Fruit fly (Drosophila melanogaster) whole organism, prepupa: ENCODE measurements around the gene CG7872.

Experiments
- CG10631 ChIP-seq: fragments of 200-800 bp; sonication (Bioruptor generic); optimal IDR thresholded peaks from 2 replicates; lab custom pipeline; 2016; ENCODE audit warnings: missing biosample characterization, missing genetic modification characterization
- CG11762 ChIP-seq: fragments of 200-800 bp; sonication (Bioruptor generic); optimal IDR thresholded peaks from 3 replicates; lab custom pipeline; 2016; ENCODE audit warnings: missing biosample characterization, missing genetic modification characterization; ENCODE audit not compliant: insufficient read depth
- CG16779 ChIP-seq: fragments of 200-800 bp; sonication (Bioruptor generic); optimal IDR thresholded peaks from 3 replicates; lab custom pipeline; 2017; ENCODE audit warnings: missing biosample characterization, mild to moderate bottlenecking, missing genetic modification characterization
- CG4318 ChIP-seq: fragments of 200-800 bp; sonication (Bioruptor generic); optimal IDR thresholded peaks from 3 replicates; lab custom pipeline; 2017; ENCODE audit warnings: missing biosample characterization, mild to moderate bottlenecking, missing genetic modification characterization
- OdsH ChIP-seq: fragments of 200-800 bp; sonication (Bioruptor generic); optimal IDR thresholded peaks from 3 replicates; lab custom pipeline; 2016; ENCODE audit warnings: missing biosample characterization, missing genetic modification characterization
- Sox102F ChIP-seq: fragments of 200-800 bp; sonication (Bioruptor generic); optimal IDR thresholded peaks from 2 replicates; lab custom pipeline; 2016; ENCODE audit warnings: missing biosample characterization, mild to moderate bottlenecking, missing genetic modification characterization

DNA sequence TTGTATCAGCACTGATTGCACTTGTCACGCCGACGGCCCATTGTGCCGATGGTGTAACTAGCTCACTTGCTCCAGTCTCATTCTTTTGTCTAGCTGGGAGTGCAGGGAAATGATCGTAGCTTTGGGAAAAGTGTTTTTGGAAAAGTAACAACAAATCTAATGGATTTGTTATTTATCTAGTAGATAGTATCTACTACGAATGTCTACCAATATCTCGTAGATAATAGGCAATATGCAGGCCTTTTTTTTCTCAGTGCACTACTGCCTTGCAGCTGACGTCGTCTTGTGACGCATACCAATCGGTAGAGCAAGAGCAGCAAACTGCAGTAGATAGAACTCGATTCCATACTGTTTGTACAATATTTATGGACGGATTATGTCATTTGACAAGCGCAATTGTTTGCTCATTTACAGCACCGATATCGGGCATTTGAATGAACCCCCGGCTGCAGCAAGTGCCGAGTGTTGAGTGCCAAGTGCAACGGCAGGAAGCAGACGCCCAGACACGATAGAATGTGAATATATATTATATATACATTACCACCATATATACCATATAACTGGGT is 34.4 kb upstream of the CG7872 start:
- peak; percentile 45 for TF ChIP-seq OdsH (GFP tag; lab: Kevin White, UChicago)
- no peak for TF ChIP-seq CG4318 (GFP tag; lab: Kevin White, UChicago)
- no peak for TF ChIP-seq Sox102F (GFP tag; lab: Kevin White, UChicago)
- peak; percentile 58 for TF ChIP-seq CG10631 (GFP tag; lab: Kevin White, UChicago)
- TF ChIP-seq CG16779 (tag; lab: Kevin White, UChicago): no peak
- TF ChIP-seq CG11762: peak; percentile 18
